In the genomic region with DNA sequence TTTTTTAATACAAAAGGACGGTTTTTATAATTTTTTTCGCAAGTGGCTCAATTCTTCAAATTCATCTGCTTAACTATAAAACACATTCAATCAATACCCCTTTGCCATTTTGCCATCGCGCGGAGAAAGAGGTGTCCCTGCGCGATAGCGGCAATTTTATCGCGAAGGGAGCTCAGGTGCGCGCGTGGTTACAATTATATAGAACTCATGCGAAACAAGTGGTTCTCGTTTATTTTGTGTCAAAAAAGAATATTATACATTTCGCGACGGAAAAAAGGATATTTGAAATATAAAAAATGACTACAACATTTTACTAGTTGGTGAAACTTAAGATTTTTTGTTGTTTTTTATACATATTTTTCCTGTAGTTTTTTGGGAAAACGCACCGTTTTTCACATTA, we compare ENCODE assay signal across 3 worm cellular contexts.
A peak's percentile ranks its signal among the peaks of the same experiment; 100 is the strongest.
TF ChIP-seq lines count a peak whose summit lies in the region.

No protein-coding gene starts in this region.

TF ChIP-seq in whole organism, L1 larva, 84 proteins besides CTCF, POLR2A, EP300 and RAD21 (continued from another document and continues in another):
- TF ChIP-seq zip-4 (GFP tag; optimal IDR thresholded peaks at IDR 0.05; lab: Kevin White, UChicago), result peak; percentile 96
- TF ChIP-seq grh-1 (GFP tag; IDR thresholded peaks at IDR 0.05; lab: Robert Waterston, UW), result peak; percentile 97
- TF ChIP-seq tlp-1 (tag; optimal IDR thresholded peaks at IDR 0.05; lab: Kevin White, UChicago), result no peak
- TF ChIP-seq unc-30 (tag; optimal IDR thresholded peaks at IDR 0.05; lab: Kevin White, UChicago), result peak; percentile 80
- peak; percentile 91 to 93 for TF ChIP-seq egl-27 (tag; optimal IDR thresholded peaks at IDR 0.05; lab: Kevin White, UChicago)
- peak; percentile 100 for TF ChIP-seq nhr-47 (tag; optimal IDR thresholded peaks at IDR 0.05; lab: Kevin White, UChicago)
- TF ChIP-seq lir-3 (tag; optimal IDR thresholded peaks at IDR 0.05; lab: Kevin White, UChicago; ENCODE audit: poor library complexity), result peak; percentile 94
- peak; percentile 42 for TF ChIP-seq blmp-1 (tag; optimal IDR thresholded peaks at IDR 0.05; lab: Kevin White, UChicago)
- TF ChIP-seq nhr-19 (GFP tag; conservative IDR thresholded peaks at IDR 0.05; lab: Robert Waterston, UW), result peak; percentile 99
- TF ChIP-seq swsn-7 (tag; optimal IDR thresholded peaks at IDR 0.05; lab: Kevin White, UChicago), result peak; percentile 99
- TF ChIP-seq efl-3 (GFP tag; optimal IDR thresholded peaks at IDR 0.05; lab: Kevin White, UChicago), result peak; percentile 95
- peak; percentile 99 for TF ChIP-seq unc-86 (tag; optimal IDR thresholded peaks at IDR 0.05; lab: Kevin White, UChicago)
- peak; percentile 99 for TF ChIP-seq skn-1 (tag; optimal IDR thresholded peaks at IDR 0.05; lab: Kevin White, UChicago)
- TF ChIP-seq nhr-76 (tag; optimal IDR thresholded peaks at IDR 0.05; lab: Kevin White, UChicago), result peak; percentile 95
- no peak for TF ChIP-seq alr-1 (tag; optimal IDR thresholded peaks at IDR 0.05; lab: Kevin White, UChicago; ENCODE audit: borderline replicate concordance)
- TF ChIP-seq nhr-28 (tag; optimal IDR thresholded peaks at IDR 0.05; lab: Kevin White, UChicago), result peak; percentile 15
- TF ChIP-seq ztf-4 (tag; optimal IDR thresholded peaks at IDR 0.05; lab: Kevin White, UChicago), result peak; percentile 99
- peak; percentile 98 for TF ChIP-seq ceh-88 (GFP tag; IDR thresholded peaks at IDR 0.05; lab: Robert Waterston, UW)
- TF ChIP-seq nhr-20 (tag; optimal IDR thresholded peaks at IDR 0.05; lab: Kevin White, UChicago), result peak; percentile 99
- TF ChIP-seq pag-3 (tag; optimal IDR thresholded peaks at IDR 0.05; lab: Kevin White, UChicago; ENCODE audit: borderline replicate concordance, insufficient read depth), result no peak
- TF ChIP-seq Y116A8C.19 (tag; optimal IDR thresholded peaks at IDR 0.05; lab: Kevin White, UChicago; ENCODE audit: borderline replicate concordance), result peak; percentile 42
- peak; percentile 59 for TF ChIP-seq F16B12.6 (tag; optimal IDR thresholded peaks at IDR 0.05; lab: Kevin White, UChicago)
- TF ChIP-seq mef-2 (tag; optimal IDR thresholded peaks at IDR 0.05; lab: Kevin White, UChicago), result peak; percentile 88
- peak; percentile 53 for TF ChIP-seq zag-1 (tag; optimal IDR thresholded peaks at IDR 0.05; lab: Kevin White, UChicago)
- TF ChIP-seq fkh-4 (tag; optimal IDR thresholded peaks at IDR 0.05; lab: Kevin White, UChicago; ENCODE audit: borderline replicate concordance), result peak; percentile 94
- TF ChIP-seq nhr-71 (tag; optimal IDR thresholded peaks at IDR 0.05; lab: Kevin White, UChicago), result peak; percentile 99
- peak; percentile 94 for TF ChIP-seq unc-98 (GFP tag; IDR thresholded peaks at IDR 0.05; lab: Robert Waterston, UW)
- peak in 1 of 2 experiments; percentile 95 for TF ChIP-seq mdl-1 (tag; optimal IDR thresholded peaks at IDR 0.05; lab: Kevin White, UChicago)
- TF ChIP-seq C34B4.2 (tag; optimal IDR thresholded peaks at IDR 0.05; lab: Kevin White, UChicago), result peak; percentile 33
- TF ChIP-seq C04F5.9 (tag; optimal IDR thresholded peaks at IDR 0.05; lab: Kevin White, UChicago), result peak; percentile 96
- TF ChIP-seq elt-3 (tag; optimal IDR thresholded peaks at IDR 0.05; lab: Kevin White, UChicago), result peak; percentile 75 to 99 (median 90)
- peak; percentile 78 to 99 for TF ChIP-seq ztf-11 (tag; optimal IDR thresholded peaks at IDR 0.05; lab: Kevin White, UChicago)
- TF ChIP-seq lin-39 (tag; optimal IDR thresholded peaks at IDR 0.05; lab: Kevin White, UChicago), result peak; percentile 99
- TF ChIP-seq lin-14 (GFP tag; optimal IDR thresholded peaks at IDR 0.05; lab: Kevin White, UChicago), result peak; percentile 99
- TF ChIP-seq vab-15 (tag; optimal IDR thresholded peaks at IDR 0.05; lab: Kevin White, UChicago), result peak; percentile 84
- TF ChIP-seq elt-2 (tag; optimal IDR thresholded peaks at IDR 0.05; lab: Kevin White, UChicago), result peak; percentile 91
- peak; percentile 100 for TF ChIP-seq dsc-1 (tag; optimal IDR thresholded peaks at IDR 0.05; lab: Kevin White, UChicago)
- no peak for TF ChIP-seq hlh-17 (GFP tag; optimal IDR thresholded peaks at IDR 0.05; lab: Kevin White, UChicago; ENCODE audit: borderline replicate concordance)
- TF ChIP-seq lin-13 (GFP tag; optimal IDR thresholded peaks at IDR 0.05; lab: Kevin White, UChicago), result peak; percentile 97
- peak; percentile 100 for TF ChIP-seq fkh-10 (GFP tag; optimal IDR thresholded peaks at IDR 0.05; lab: Kevin White, UChicago)

TF ChIP-seq in whole organism, L3 larva, 47 proteins besides CTCF, POLR2A, EP300 and RAD21 (continued from another document):
- TF ChIP-seq ceh-9 (tag; optimal IDR thresholded peaks at IDR 0.05; lab: Kevin White, UChicago) (peak; percentile 95), aly-2 (tag; optimal IDR thresholded peaks at IDR 0.05; lab: Kevin White, UChicago) (peak; percentile 97), zag-1 (tag; optimal IDR thresholded peaks at IDR 0.05; lab: Kevin White, UChicago) (peak; percentile 95), nhr-23 (tag; optimal IDR thresholded peaks at IDR 0.05; lab: Kevin White, UChicago) (peak; percentile 99), nhr-43 (tag; optimal IDR thresholded peaks at IDR 0.05; lab: Kevin White, UChicago; ENCODE audit: poor library complexity, severe bottlenecking) (peak; percentile 99), nhr-237 (tag; optimal IDR thresholded peaks at IDR 0.05; lab: Kevin White, UChicago) (peak; percentile 93), nhr-11 (tag; optimal IDR thresholded peaks at IDR 0.05; lab: Kevin White, UChicago) (peak; percentile 97), elt-1 (tag; optimal IDR thresholded peaks at IDR 0.05; lab: Kevin White, UChicago) (peak; percentile 88), mdl-1 (tag; optimal IDR thresholded peaks at IDR 0.05; lab: Kevin White, UChicago) (peak; percentile 73), snpc-4 (tag; optimal IDR thresholded peaks at IDR 0.05; lab: Kevin White, UChicago) (peak; percentile 96), daf-12 (tag; optimal IDR thresholded peaks at IDR 0.05; lab: Kevin White, UChicago) (peak; percentile 93), nhr-28 (tag; optimal IDR thresholded peaks at IDR 0.05; lab: Kevin White, UChicago) (peak; percentile 87), unc-62 (GFP tag; optimal IDR thresholded peaks at IDR 0.05; lab: Kevin White, UChicago) (peak; percentile 97), elt-3 (tag; optimal IDR thresholded peaks at IDR 0.05; lab: Kevin White, UChicago) (peak; percentile 59 to 98 (median 94)), nhr-12 (tag; optimal IDR thresholded peaks at IDR 0.05; lab: Kevin White, UChicago) (peak; percentile 34), fkh-2 (tag; optimal IDR thresholded peaks at IDR 0.05; lab: Kevin White, UChicago) (peak; percentile 88), ama-1 (optimal IDR thresholded peaks at IDR 0.05; lab: Kevin White, UChicago) (peak; percentile 68), lin-39 (tag; optimal IDR thresholded peaks at IDR 0.05; lab: Kevin White, UChicago) (peak; percentile 99), pqm-1 (tag; optimal IDR thresholded peaks at IDR 0.05; lab: Kevin White, UChicago) (peak; percentile 82), elt-2 (tag; optimal IDR thresholded peaks at IDR 0.05; lab: Kevin White, UChicago) (peak; percentile 86), fos-1 (tag; optimal IDR thresholded peaks at IDR 0.05; lab: Kevin White, UChicago) (peak; percentile 94), unc-39 (tag; optimal IDR thresholded peaks at IDR 0.05; lab: Kevin White, UChicago) (no peak), fkh-10 (GFP tag; optimal IDR thresholded peaks at IDR 0.05; lab: Kevin White, UChicago) (peak; percentile 97), nhr-77 (tag; optimal IDR thresholded peaks at IDR 0.05; lab: Kevin White, UChicago) (peak; percentile 100), tbx-2 (tag; optimal IDR thresholded peaks at IDR 0.05; lab: Kevin White, UChicago) (peak; percentile 99), hmg-11 (tag; optimal IDR thresholded peaks at IDR 0.05; lab: Kevin White, UChicago) (peak; percentile 91), nfya-1 (tag; optimal IDR thresholded peaks at IDR 0.05; lab: Kevin White, UChicago; ENCODE audit: insufficient read depth) (peak; percentile 98), egl-27 (tag; optimal IDR thresholded peaks at IDR 0.05; lab: Kevin White, UChicago) (peak; percentile 97), egl-5 (tag; optimal IDR thresholded peaks at IDR 0.05; lab: Kevin White, UChicago) (peak; percentile 99)
TF ChIP-seq in whole organism, L3 larva: peak in this region for 44.

TF ChIP-seq in whole organism, young adult, 124 proteins besides CTCF, POLR2A, EP300 and RAD21 (continued from another document and continues in another):
- peak; percentile 100 for TF ChIP-seq lin-40 (tag; optimal IDR thresholded peaks at IDR 0.05; lab: Kevin White, UChicago)
- TF ChIP-seq nfya-2 (GFP tag; IDR thresholded peaks at IDR 0.05; lab: Robert Waterston, UW), result 0 out of 2 replicates have a peak, but pooled peaks have one; percentile 28
- TF ChIP-seq F23B12.7 (tag; optimal IDR thresholded peaks at IDR 0.05; lab: Kevin White, UChicago; ENCODE audit: insufficient read depth), result peak; percentile 97
- peak; percentile 43 for TF ChIP-seq sptf-2 (GFP tag; optimal IDR thresholded peaks at IDR 0.05; lab: Kevin White, UChicago)
- peak; percentile 77 for TF ChIP-seq akir-1 (GFP tag; optimal IDR thresholded peaks at IDR 0.05; lab: Kevin White, UChicago)
- no peak for TF ChIP-seq ztf-28 (GFP tag; IDR thresholded peaks at IDR 0.05; lab: Robert Waterston, UW)
- TF ChIP-seq F55B11.4 (tag; optimal IDR thresholded peaks at IDR 0.05; lab: Kevin White, UChicago; ENCODE audit: borderline replicate concordance, insufficient read depth), result no peak
- no peak for TF ChIP-seq xnd-1 (tag; optimal IDR thresholded peaks at IDR 0.05; lab: Kevin White, UChicago)
- no peak for TF ChIP-seq sdz-38 (tag; optimal IDR thresholded peaks at IDR 0.05; lab: Kevin White, UChicago)
- peak; percentile 100 for TF ChIP-seq ztf-26 (tag; optimal IDR thresholded peaks at IDR 0.05; lab: Kevin White, UChicago)
- peak; percentile 89 for TF ChIP-seq nhr-27 (tag; optimal IDR thresholded peaks at IDR 0.05; lab: Kevin White, UChicago)
- no peak for TF ChIP-seq mel-28 (tag; optimal IDR thresholded peaks at IDR 0.05; lab: Kevin White, UChicago; ENCODE audit: borderline replicate concordance)
- TF ChIP-seq C06A6.2 (GFP tag; conservative IDR thresholded peaks at IDR 0.05; lab: Robert Waterston, UW), result peak; percentile 98
- TF ChIP-seq lsy-27 (tag; optimal IDR thresholded peaks at IDR 0.05; lab: Kevin White, UChicago; ENCODE audit: borderline replicate concordance, insufficient read depth), result peak; percentile 34
- no peak for TF ChIP-seq nfya-1 (tag; optimal IDR thresholded peaks at IDR 0.05; lab: Kevin White, UChicago; ENCODE audit: borderline replicate concordance, insufficient read depth)
- peak; percentile 100 for TF ChIP-seq Y56A3A.18 (GFP tag; IDR thresholded peaks at IDR 0.05; lab: Robert Waterston, UW)
- TF ChIP-seq hmg-20 (GFP tag; IDR thresholded peaks at IDR 0.05; lab: Robert Waterston, UW), result peak; percentile 97
- 0 out of 2 replicates have a peak, but pooled peaks have one; percentile 34 for TF ChIP-seq Y67H2A.10 (GFP tag; conservative IDR thresholded peaks at IDR 0.05; lab: Robert Waterston, UW)
- TF ChIP-seq tlf-1 (GFP tag; optimal IDR thresholded peaks at IDR 0.05; lab: Kevin White, UChicago), result peak; percentile 99
- TF ChIP-seq F52B5.7 (tag; optimal IDR thresholded peaks at IDR 0.05; lab: Kevin White, UChicago), result peak; percentile 96
- TF ChIP-seq K12H6.12 (tag; optimal IDR thresholded peaks at IDR 0.05; lab: Kevin White, UChicago), result peak; percentile 98
- TF ChIP-seq somi-1 (GFP tag; optimal IDR thresholded peaks at IDR 0.05; lab: Kevin White, UChicago), result peak; percentile 96
- peak; percentile 24 for TF ChIP-seq him-1 (tag; optimal IDR thresholded peaks at IDR 0.05; lab: Kevin White, UChicago)
- TF ChIP-seq ztf-3 (GFP tag; optimal IDR thresholded peaks at IDR 0.05; lab: Kevin White, UChicago), result peak; percentile 90
- TF ChIP-seq hmg-1.2 (GFP tag; IDR thresholded peaks at IDR 0.05; lab: Robert Waterston, UW), result peak; percentile 90
- TF ChIP-seq fkh-3 (tag; optimal IDR thresholded peaks at IDR 0.05; lab: Kevin White, UChicago), result no peak
- peak; percentile 86 for TF ChIP-seq lin-26 (GFP tag; IDR thresholded peaks at IDR 0.05; lab: Robert Waterston, UW)
- no peak for TF ChIP-seq hlh-26 (GFP tag; conservative IDR thresholded peaks at IDR 0.05; lab: Robert Waterston, UW)
- TF ChIP-seq hsf-1 (GFP tag; IDR thresholded peaks at IDR 0.05; lab: Robert Waterston, UW), result 0 out of 2 replicates have a peak, but pooled peaks have one; percentile 28
- no peak for TF ChIP-seq tbx-9 (tag; optimal IDR thresholded peaks at IDR 0.05; lab: Kevin White, UChicago; ENCODE audit: borderline replicate concordance)
- no peak for TF ChIP-seq hlh-12 (tag; optimal IDR thresholded peaks at IDR 0.05; lab: Kevin White, UChicago)
- no peak for TF ChIP-seq snpc-1.1 (tag; optimal IDR thresholded peaks at IDR 0.05; lab: Kevin White, UChicago; ENCODE audit: insufficient read depth)
- peak; percentile 80 for TF ChIP-seq nhr-179 (tag; optimal IDR thresholded peaks at IDR 0.05; lab: Kevin White, UChicago)
- peak; percentile 68 for TF ChIP-seq ztf-18 (tag; optimal IDR thresholded peaks at IDR 0.05; lab: Kevin White, UChicago)
- TF ChIP-seq chd-7 (tag; optimal IDR thresholded peaks at IDR 0.05; lab: Kevin White, UChicago), result peak; percentile 96
- TF ChIP-seq lin-54 (GFP tag; optimal IDR thresholded peaks at IDR 0.05; lab: Kevin White, UChicago), result peak; percentile 91
- TF ChIP-seq atf-7 (tag; optimal IDR thresholded peaks at IDR 0.05; lab: Kevin White, UChicago), result peak; percentile 98
- TF ChIP-seq F33H1.4 (GFP tag; IDR thresholded peaks at IDR 0.05; lab: Robert Waterston, UW), result peak; percentile 36; the same call in 1 of the 2 replicates
- TF ChIP-seq cebp-1 (GFP tag; IDR thresholded peaks at IDR 0.05; lab: Robert Waterston, UW), result peak; percentile 81
- peak; percentile 98 for TF ChIP-seq cebp-1 (tag; optimal IDR thresholded peaks at IDR 0.05; lab: Kevin White, UChicago)
- TF ChIP-seq zfh-2 (GFP tag; conservative IDR thresholded peaks at IDR 0.05; lab: Robert Waterston, UW), result peak; percentile 95
- TF ChIP-seq F57A8.1 (GFP tag; optimal IDR thresholded peaks at IDR 0.05; lab: Kevin White, UChicago), result peak; percentile 64
- TF ChIP-seq ccch-3 (GFP tag; optimal IDR thresholded peaks at IDR 0.05; lab: Kevin White, UChicago), result peak; percentile 87
- TF ChIP-seq rcor-1 (GFP tag; IDR thresholded peaks at IDR 0.05; lab: Robert Waterston, UW), result peak; percentile 97
- TF ChIP-seq attf-6 (GFP tag; IDR thresholded peaks at IDR 0.05; lab: Robert Waterston, UW), result no peak
- TF ChIP-seq Y95B8A.8 (GFP tag; IDR thresholded peaks at IDR 0.05; lab: Robert Waterston, UW), result peak; percentile 59; the same call in 1 of the 2 replicates
- no peak for TF ChIP-seq mxl-1 (tag; optimal IDR thresholded peaks at IDR 0.05; lab: Kevin White, UChicago)
- TF ChIP-seq K11D2.4 (GFP tag; IDR thresholded peaks at IDR 0.05; lab: Robert Waterston, UW), result peak; percentile 99
- peak; percentile 96 for TF ChIP-seq madf-10 (tag; optimal IDR thresholded peaks at IDR 0.05; lab: Kevin White, UChicago)
- peak; percentile 91 for TF ChIP-seq nhr-90 (tag; optimal IDR thresholded peaks at IDR 0.05; lab: Kevin White, UChicago)
- TF ChIP-seq snpc-4 (GFP tag; optimal IDR thresholded peaks at IDR 0.05; lab: Kevin White, UChicago), result peak; percentile 71
- TF ChIP-seq snpc-4 (tag; optimal IDR thresholded peaks at IDR 0.05; lab: Kevin White, UChicago), result peak; percentile 81 to 89 (median 86)
- TF ChIP-seq F57C9.4 (tag; optimal IDR thresholded peaks at IDR 0.05; lab: Kevin White, UChicago), result peak; percentile 68
- peak; percentile 12 for TF ChIP-seq snpc-3.4 (tag; optimal IDR thresholded peaks at IDR 0.05; lab: Kevin White, UChicago)
- no peak for TF ChIP-seq B0019.2 (GFP tag; conservative IDR thresholded peaks at IDR 0.05; lab: Robert Waterston, UW)
- peak; percentile 97 for TF ChIP-seq let-526 (GFP tag; IDR thresholded peaks at IDR 0.05; lab: Robert Waterston, UW)
- TF ChIP-seq ceh-79 (tag; optimal IDR thresholded peaks at IDR 0.05; lab: Kevin White, UChicago), result peak; percentile 57
- TF ChIP-seq unc-130 (GFP tag; optimal IDR thresholded peaks at IDR 0.05; lab: Kevin White, UChicago), result peak; percentile 0
- TF ChIP-seq dox-1 (GFP tag; IDR thresholded peaks at IDR 0.05; lab: Robert Waterston, UW), result peak; percentile 99
- no peak for TF ChIP-seq madf-8 (GFP tag; conservative IDR thresholded peaks at IDR 0.05; lab: Robert Waterston, UW)
- no peak for TF ChIP-seq bed-2 (GFP tag; IDR thresholded peaks at IDR 0.05; lab: Robert Waterston, UW)
